Worm (Caenorhabditis elegans) whole organism, midembryonic: ENCODE measurements around the gene ttr-57.

ENCODE experiments used
- T22C8.4 ChIP-seq: fragments of 200-800 bp; sonication (Bioruptor generic); IDR thresholded peaks from 2 replicates; pipeline ENCODE4 v1.3.6; 2022; ENCODE audit warnings: missing genetic modification characterization, missing compliant biosample characterization
- cog-1 ChIP-seq: sonication (generic microtip); optimal IDR thresholded peaks from 2 replicates; lab custom pipeline; 2016; ENCODE audit warnings: missing genetic modification characterization, missing compliant biosample characterization
- flt-1 ChIP-seq: fragments of 200-800 bp; sonication (Bioruptor generic); IDR thresholded peaks from 2 replicates; pipeline ENCODE4 v1.3.6; 2022; ENCODE audit warnings: missing genetic modification characterization, missing compliant biosample characterization
- klf-2 ChIP-seq: fragments of 200-800 bp; sonication (Bioruptor generic); conservative IDR thresholded peaks from 2 replicates; pipeline ENCODE4 v1.3.6; 2022; ENCODE audit warnings: missing genetic modification reagents, missing genetic modification characterization, missing compliant biosample characterization
- med-1 ChIP-seq: sonication (generic microtip); optimal IDR thresholded peaks from 2 replicates; lab custom pipeline; 2017; ENCODE audit warnings: missing genetic modification characterization, mild to moderate bottlenecking, missing compliant biosample characterization, antibody characterized with exemption, missing genetic modification reagents; ENCODE audit not compliant: insufficient read depth
- ref-1 ChIP-seq: fragments of 200-800 bp; sonication (Bioruptor generic); conservative IDR thresholded peaks from 2 replicates; pipeline ENCODE4 v1.3.6; 2022; ENCODE audit warnings: missing genetic modification reagents, missing genetic modification characterization, missing compliant biosample characterization
- tab-1 ChIP-seq: fragments of 200-800 bp; sonication (Bioruptor generic); IDR thresholded peaks from 2 replicates; pipeline ENCODE4 v1.3.6; 2022; ENCODE audit warnings: missing genetic modification characterization, missing compliant biosample characterization
- ztf-23 ChIP-seq: fragments of 200-800 bp; sonication (Bioruptor generic); IDR thresholded peaks from 2 replicates; pipeline ENCODE4 v1.3.6; 2022; ENCODE audit warnings: missing genetic modification reagents, missing genetic modification characterization, missing compliant biosample characterization

- TF ChIP-seq med-1 (GFP tag; lab: Kevin White, UChicago), result no peak
- no peak for TF ChIP-seq tab-1 (GFP tag; lab: Robert Waterston, UW)
- no peak for TF ChIP-seq flt-1
- no peak for TF ChIP-seq ref-1 (GFP tag; lab: Robert Waterston, UW)
- no peak for TF ChIP-seq cog-1 (tag; lab: Kevin White, UChicago)
- TF ChIP-seq T22C8.4 (GFP tag; lab: Robert Waterston, UW), result no peak
- no peak for TF ChIP-seq klf-2 (GFP tag; lab: Robert Waterston, UW)
- TF ChIP-seq ztf-23, result no peak
Measured at ce11 chrV:20606617-20607016, 1.7 kb downstream of the ttr-57 start, which contains the start of gene F46B3.23.
